Fruit fly (Drosophila melanogaster) ovary, adult (tissue): ENCODE measurements around the gene Rbcn-3A.

ENCODE experiments used
- CG17801 ChIP-seq: fragments of 200-800 bp; optimal IDR thresholded peaks from 2 replicates; lab custom pipeline; 2019; ENCODE audit warnings: missing biosample characterization, mild to moderate bottlenecking, missing genetic modification characterization, moderate library complexity; ENCODE audit not compliant: partially characterized antibody

The Rbcn-3A gene

dm6 chrX:6255414-6255915, at the start of gene Rbcn-3A, which contains the start of gene Spx:
Rbcn-3A (minus strand) TSS chrX:6255487.
Spx (plus strand) TSS chrX:6255822.
- TF ChIP-seq CG17801 (GFP tag; lab: Kevin White, UChicago), result peak; percentile 35

dm6 chrX:6304203-6304602, 48.9 kb upstream of the Rbcn-3A start:
- TF ChIP-seq CG17801 (GFP tag; lab: Kevin White, UChicago), result no peak

- no peak for TF ChIP-seq CG17801 (GFP tag; lab: Kevin White, UChicago)
Measured at dm6 chrX:6303675-6304074, 48.4 kb upstream of the Rbcn-3A start, which contains the start of gene CG3823. CG3823 (plus strand) TSS chrX:6303975.

dm6 chrX:6303196-6303595, 47.9 kb upstream of the Rbcn-3A start:
- TF ChIP-seq CG17801 (GFP tag; lab: Kevin White, UChicago), result no peak

- peak; percentile 36 for TF ChIP-seq CG17801 (GFP tag; lab: Kevin White, UChicago)
Measured at dm6 chrX:6301052-6301451, 45.8 kb upstream of the Rbcn-3A start, which contains the start of gene CG12219. CG12219 (minus strand) TSS chrX:6301285.

- TF ChIP-seq CG17801 (GFP tag; lab: Kevin White, UChicago), result peak; percentile 66
Measured at dm6 chrX:6295129-6295539, 39.8 kb upstream of the Rbcn-3A start, which contains the start of the genes CG15891 and CG3815. CG15891 (minus strand) TSS chrX:6295345. CG3815 (plus strand) TSS chrX:6295389.

dm6 chrX:6294243-6294642, 39.0 kb upstream of the Rbcn-3A start, which contains the start of gene CG15892:
CG15892 (minus strand) TSS chrX:6294343.
- TF ChIP-seq CG17801 (GFP tag; lab: Kevin White, UChicago), result no peak

dm6 chrX:6291083-6291699, 35.9 kb upstream of the Rbcn-3A start, which contains the start of the genes Rpt4 and mldr:
Rpt4 (minus strand) TSS chrX:6291245.
mldr (plus strand) TSS chrX:6291303.
- TF ChIP-seq CG17801 (GFP tag; lab: Kevin White, UChicago), result no peak

- peak; percentile 71 for TF ChIP-seq CG17801 (GFP tag; lab: Kevin White, UChicago)
Measured at dm6 chrX:6287842-6288241, 32.6 kb upstream of the Rbcn-3A start, which contains the start of the genes Top3beta and wuho. Top3beta (minus strand) TSS chrX:6287990. wuho (plus strand) TSS chrX:6288100.

- peak; percentile 31 for TF ChIP-seq CG17801 (GFP tag; lab: Kevin White, UChicago)
Measured at dm6 chrX:6283470-6283869, 28.2 kb upstream of the Rbcn-3A start, which contains the start of gene CG11700. CG11700 (minus strand) TSS chrX:6283575.

dm6 chrX:6279629-6280073, 24.4 kb upstream of the Rbcn-3A start, which contains the start of gene Ubi-p5E:
Ubi-p5E (minus strand) TSS chrX:6279647.
- no peak for TF ChIP-seq CG17801 (GFP tag; lab: Kevin White, UChicago)

dm6 chrX:6278879-6279628, 23.8 kb upstream of the Rbcn-3A start:
- peak; percentile 64 for TF ChIP-seq CG17801 (GFP tag; lab: Kevin White, UChicago)

dm6 chrX:6276590-6276989, 21.3 kb upstream of the Rbcn-3A start, which contains the start of gene CG3566:
CG3566 (minus strand) TSS chrX:6276724.
- no peak for TF ChIP-seq CG17801 (GFP tag; lab: Kevin White, UChicago)

- peak; percentile 34 for TF ChIP-seq CG17801 (GFP tag; lab: Kevin White, UChicago)
Measured at dm6 chrX:6267745-6268582, 12.7 kb upstream of the Rbcn-3A start, which contains the start of gene Spt6. Spt6 (plus strand) TSS chrX:6267797.
